Fruit fly (Drosophila melanogaster) whole organism, embryonic: ENCODE results near the gene Rab18.
A peak's percentile ranks its signal among the peaks of the same experiment; 100 is the strongest.

Experiments
- ATbp ChIP-seq: fragments of 200-800 bp; sonication (Bioruptor generic); optimal IDR thresholded peaks from 2 replicates; lab custom pipeline; 2017; ENCODE audit warnings: missing biosample characterization, mild to moderate bottlenecking, missing genetic modification characterization, missing genetic modification reagents
- Abd-B ChIP-seq: fragments of 200-800 bp; sonication (Bioruptor generic); optimal IDR thresholded peaks from 2 replicates; lab custom pipeline; 2018; ENCODE audit warnings: missing biosample characterization, mild to moderate bottlenecking, missing genetic modification characterization, moderate library complexity
- Atf-2 ChIP-seq: fragments of 200-800 bp; sonication (Bioruptor generic); optimal IDR thresholded peaks from 2 replicates; lab custom pipeline; 2016; ENCODE audit warnings: missing biosample characterization, missing genetic modification characterization
- Atf3 ChIP-seq: fragments of 200-800 bp; sonication (Bioruptor generic); optimal IDR thresholded peaks from 3 replicates; lab custom pipeline; 2016; ENCODE audit warnings: missing biosample characterization, missing genetic modification characterization
- Bgb ChIP-seq: fragments of 200-800 bp; sonication (Bioruptor generic); IDR thresholded peaks from 2 replicates; pipeline ENCODE4 v1.3.6; 2022; ENCODE audit warnings: missing biosample characterization, missing genetic modification characterization; ENCODE audit not compliant: partially characterized antibody
- CG11695 ChIP-seq: fragments of 200-800 bp; sonication (Bioruptor generic); IDR thresholded peaks from 3 replicates; pipeline ENCODE4 v1.3.6; 2022; ENCODE audit warnings: missing biosample characterization, missing genetic modification characterization
- CG11696 ChIP-seq: fragments of 200-800 bp; sonication (Bioruptor generic); IDR thresholded peaks from 2 replicates; pipeline ENCODE4 v1.3.6; 2022; ENCODE audit warnings: missing biosample characterization, missing genetic modification characterization
- CG14441 ChIP-seq: fragments of 200-800 bp; sonication (Bioruptor generic); IDR thresholded peaks from 2 replicates; pipeline ENCODE4 v1.3.6; 2022; ENCODE audit warnings: missing biosample characterization, missing genetic modification characterization
- CG15601 ChIP-seq: fragments of 200-800 bp; sonication (Bioruptor generic); optimal IDR thresholded peaks from 3 replicates; lab custom pipeline; 2019; ENCODE audit warnings: missing biosample characterization, mild to moderate bottlenecking, missing genetic modification characterization, moderate library complexity
- CG3065 ChIP-seq: fragments of 200-800 bp; sonication (Bioruptor generic); optimal IDR thresholded peaks from 2 replicates; lab custom pipeline; 2016; ENCODE audit warnings: missing biosample characterization, missing genetic modification characterization
- CG34422 ChIP-seq: fragments of 200-800 bp; sonication (Bioruptor generic); IDR thresholded peaks from 3 replicates; pipeline ENCODE4 v1.3.6; 2022; ENCODE audit warnings: missing biosample characterization, missing genetic modification characterization
- CG42726 ChIP-seq: fragments of 200-800 bp; sonication (Bioruptor generic); IDR thresholded peaks from 2 replicates; pipeline ENCODE4 v1.3.6; 2022; ENCODE audit warnings: missing biosample characterization, missing genetic modification characterization; ENCODE audit not compliant: partially characterized antibody
- CG7839 ChIP-seq: fragments of 200-800 bp; sonication (Bioruptor generic); optimal IDR thresholded peaks from 3 replicates; lab custom pipeline; 2018; ENCODE audit warnings: missing biosample characterization, mild to moderate bottlenecking, missing genetic modification characterization, moderate library complexity
- CG8089 ChIP-seq: fragments of 200-800 bp; sonication (Bioruptor generic); optimal IDR thresholded peaks from 3 replicates; lab custom pipeline; 2016; ENCODE audit warnings: missing biosample characterization, missing genetic modification characterization
- CG8281 ChIP-seq: fragments of 200-800 bp; sonication (Bioruptor generic); optimal IDR thresholded peaks from 2 replicates; lab custom pipeline; 2018; ENCODE audit warnings: missing biosample characterization, mild to moderate bottlenecking, missing genetic modification characterization, moderate library complexity
- CG9215 ChIP-seq: fragments of 200-800 bp; sonication (Bioruptor generic); IDR thresholded peaks from 2 replicates; pipeline ENCODE4 v1.3.6; 2022; ENCODE audit warnings: missing biosample characterization, missing genetic modification characterization
- CG9727 ChIP-seq: fragments of 200-800 bp; sonication (Bioruptor generic); optimal IDR thresholded peaks from 3 replicates; lab custom pipeline; 2017; ENCODE audit warnings: missing biosample characterization, mild to moderate bottlenecking, missing genetic modification characterization
- Camta ChIP-seq: fragments of 200-800 bp; sonication (Bioruptor generic); optimal IDR thresholded peaks from 2 replicates; lab custom pipeline; 2016; ENCODE audit warnings: missing biosample characterization, missing genetic modification characterization
- CrebB ChIP-seq: fragments of 200-800 bp; sonication (Bioruptor generic); optimal IDR thresholded peaks from 3 replicates; lab custom pipeline; 2018; ENCODE audit warnings: missing biosample characterization, mild to moderate bottlenecking, missing genetic modification characterization
- D ChIP-seq, 2 experiments: fragments of 200-800 bp in 1 of 2; fragments of >200 bp in 1 of 2; sonication (Bioruptor generic) in 1 of 2; optimal IDR thresholded peaks; 2 replicates in 1 of 2; 3 replicates in 1 of 2; lab custom pipeline; 2017; ENCODE audit warnings: mild to moderate bottlenecking in 1 of 2, missing biosample characterization in 1 of 2, missing genetic modification characterization in 1 of 2, missing genetic modification reagents in 1 of 2
- Dek ChIP-seq: fragments of 200-800 bp; sonication (Bioruptor generic); optimal IDR thresholded peaks from 3 replicates; lab custom pipeline; 2019; ENCODE audit warnings: missing biosample characterization, mild to moderate bottlenecking, missing genetic modification characterization, moderate library complexity
- Hey ChIP-seq: fragments of 200-800 bp; sonication (Bioruptor generic); optimal IDR thresholded peaks from 3 replicates; lab custom pipeline; 2018; ENCODE audit warnings: missing biosample characterization, mild to moderate bottlenecking, missing genetic modification characterization
- Hmr ChIP-seq: fragments of 200-800 bp; sonication (Bioruptor generic); optimal IDR thresholded peaks from 3 replicates; lab custom pipeline; 2017; ENCODE audit warnings: mild to moderate bottlenecking, missing biosample characterization, missing genetic modification reagents, missing genetic modification characterization
- Hr3 ChIP-seq: fragments of 200-800 bp; sonication (Bioruptor generic); optimal IDR thresholded peaks from 3 replicates; lab custom pipeline; 2016; ENCODE audit warnings: missing biosample characterization, missing genetic modification characterization
- Lhr ChIP-seq: fragments of 200-800 bp; sonication (Bioruptor generic); optimal IDR thresholded peaks from 3 replicates; lab custom pipeline; 2017; ENCODE audit warnings: mild to moderate bottlenecking, missing biosample characterization, missing genetic modification reagents, missing genetic modification characterization
- Meics ChIP-seq: fragments of 200-800 bp; sonication (Bioruptor generic); optimal IDR thresholded peaks from 2 replicates; lab custom pipeline; 2017; ENCODE audit warnings: missing biosample characterization, mild to moderate bottlenecking, missing genetic modification characterization
- Myb ChIP-seq: fragments of 200-800 bp; sonication (Bioruptor generic); optimal IDR thresholded peaks from 2 replicates; lab custom pipeline; 2016; ENCODE audit warnings: missing biosample characterization, missing genetic modification characterization
- PHDP ChIP-seq: fragments of 200-800 bp; sonication (Bioruptor generic); optimal IDR thresholded peaks from 3 replicates; lab custom pipeline; 2018; ENCODE audit warnings: missing biosample characterization, mild to moderate bottlenecking, missing genetic modification characterization, moderate library complexity
- Spps ChIP-seq: fragments of 200-800 bp; sonication (Bioruptor generic); optimal IDR thresholded peaks from 2 replicates; lab custom pipeline; 2018; ENCODE audit warnings: missing biosample characterization, mild to moderate bottlenecking, missing genetic modification characterization
- Trl ChIP-seq, 3 experiments: fragments of >200 bp in 2 of 3; fragments of 200-800 bp in 1 of 3; sonication (Bioruptor generic) in 1 of 3; optimal IDR thresholded peaks; 2 replicates in 1 of 3; 3 replicates in 2 of 3; lab custom pipeline; 2016 to 2017; ENCODE audit warnings: missing biosample characterization in 1 of 3, missing genetic modification characterization in 1 of 3
- aop ChIP-seq: fragments of 200-800 bp; sonication (Bioruptor generic); IDR thresholded peaks from 2 replicates; pipeline ENCODE4 v1.3.6; 2022; ENCODE audit warnings: missing biosample characterization, missing genetic modification characterization
- dm ChIP-seq: fragments of 200-800 bp; sonication (Bioruptor generic); optimal IDR thresholded peaks from 3 replicates; lab custom pipeline; 2016; ENCODE audit warnings: missing biosample characterization, missing genetic modification characterization
- grn ChIP-seq: fragments of 200-800 bp; sonication (Bioruptor generic); optimal IDR thresholded peaks from 3 replicates; lab custom pipeline; 2017; ENCODE audit warnings: missing biosample characterization, missing genetic modification characterization
- gro ChIP-seq: fragments of 200-800 bp; sonication (Bioruptor generic); optimal IDR thresholded peaks from 2 replicates; lab custom pipeline; 2016; ENCODE audit warnings: missing biosample characterization, missing genetic modification characterization
- gsb ChIP-seq: fragments of 200-800 bp; sonication (Bioruptor generic); IDR thresholded peaks from 2 replicates; pipeline ENCODE4 v1.3.6; 2022; ENCODE audit warnings: missing biosample characterization, missing genetic modification characterization
- gt ChIP-seq: fragments of 200-800 bp; sonication (Bioruptor generic); IDR thresholded peaks from 2 replicates; pipeline ENCODE4 v1.3.6; 2022; ENCODE audit warnings: missing biosample characterization, missing genetic modification characterization
- hkb ChIP-seq, 2 experiments: fragments of 200-800 bp in 1 of 2; fragments of >200 bp in 1 of 2; sonication (Bioruptor generic) in 1 of 2; IDR thresholded peaks in 1 of 2; optimal IDR thresholded peaks in 1 of 2; 2 replicates each; pipeline versions ENCODE4 v1.3.6 to Lab custom; 2017 to 2022; ENCODE audit warnings: missing biosample characterization in 1 of 2, missing genetic modification characterization in 1 of 2
- kah ChIP-seq: fragments of 200-800 bp; sonication (Bioruptor generic); optimal IDR thresholded peaks from 2 replicates; lab custom pipeline; 2018; ENCODE audit warnings: missing biosample characterization, mild to moderate bottlenecking, missing genetic modification characterization
- knrl ChIP-seq: fragments of 200-800 bp; sonication (Bioruptor generic); IDR thresholded peaks from 3 replicates; pipeline ENCODE4 v1.3.6; 2022; ENCODE audit warnings: missing biosample characterization, missing genetic modification characterization; ENCODE audit not compliant: partially characterized antibody
- odd ChIP-seq: fragments of 200-800 bp; sonication (Bioruptor generic); optimal IDR thresholded peaks from 2 replicates; lab custom pipeline; 2017; ENCODE audit warnings: missing biosample characterization, mild to moderate bottlenecking, missing genetic modification characterization
- pfk ChIP-seq: fragments of 200-800 bp; sonication (Bioruptor generic); optimal IDR thresholded peaks from 2 replicates; lab custom pipeline; 2018; ENCODE audit warnings: missing biosample characterization, mild to moderate bottlenecking, missing genetic modification characterization, moderate library complexity
- phol ChIP-seq: fragments of 200-800 bp; sonication (Bioruptor generic); optimal IDR thresholded peaks from 3 replicates; lab custom pipeline; 2018; ENCODE audit warnings: missing biosample characterization, mild to moderate bottlenecking, missing genetic modification characterization, moderate library complexity
- pnt ChIP-seq: fragments of 200-800 bp; sonication (Bioruptor generic); optimal IDR thresholded peaks from 3 replicates; lab custom pipeline; 2016; ENCODE audit warnings: missing biosample characterization, missing genetic modification characterization
- pros ChIP-seq: fragments of 200-800 bp; sonication (Bioruptor generic); optimal IDR thresholded peaks from 3 replicates; lab custom pipeline; 2019; ENCODE audit warnings: missing biosample characterization, mild to moderate bottlenecking, missing genetic modification characterization, moderate library complexity
- seq ChIP-seq: fragments of 200-800 bp; sonication (Bioruptor generic); IDR thresholded peaks from 2 replicates; pipeline ENCODE4 v1.3.6; 2022; ENCODE audit warnings: missing biosample characterization, missing genetic modification characterization
- slou ChIP-seq: fragments of 200-800 bp; sonication (Bioruptor generic); optimal IDR thresholded peaks from 3 replicates; lab custom pipeline; 2016; ENCODE audit warnings: missing biosample characterization, missing genetic modification characterization
- toy ChIP-seq: fragments of 200-800 bp; sonication (Bioruptor generic); IDR thresholded peaks from 2 replicates; pipeline ENCODE4 v1.3.6; 2022; ENCODE audit warnings: missing biosample characterization, missing genetic modification characterization
- zen ChIP-seq: fragments of 200-800 bp; sonication (Bioruptor generic); optimal IDR thresholded peaks from 3 replicates; lab custom pipeline; 2018; ENCODE audit warnings: missing biosample characterization, mild to moderate bottlenecking, missing genetic modification characterization, moderate library complexity

Gene Rab18

DNA sequence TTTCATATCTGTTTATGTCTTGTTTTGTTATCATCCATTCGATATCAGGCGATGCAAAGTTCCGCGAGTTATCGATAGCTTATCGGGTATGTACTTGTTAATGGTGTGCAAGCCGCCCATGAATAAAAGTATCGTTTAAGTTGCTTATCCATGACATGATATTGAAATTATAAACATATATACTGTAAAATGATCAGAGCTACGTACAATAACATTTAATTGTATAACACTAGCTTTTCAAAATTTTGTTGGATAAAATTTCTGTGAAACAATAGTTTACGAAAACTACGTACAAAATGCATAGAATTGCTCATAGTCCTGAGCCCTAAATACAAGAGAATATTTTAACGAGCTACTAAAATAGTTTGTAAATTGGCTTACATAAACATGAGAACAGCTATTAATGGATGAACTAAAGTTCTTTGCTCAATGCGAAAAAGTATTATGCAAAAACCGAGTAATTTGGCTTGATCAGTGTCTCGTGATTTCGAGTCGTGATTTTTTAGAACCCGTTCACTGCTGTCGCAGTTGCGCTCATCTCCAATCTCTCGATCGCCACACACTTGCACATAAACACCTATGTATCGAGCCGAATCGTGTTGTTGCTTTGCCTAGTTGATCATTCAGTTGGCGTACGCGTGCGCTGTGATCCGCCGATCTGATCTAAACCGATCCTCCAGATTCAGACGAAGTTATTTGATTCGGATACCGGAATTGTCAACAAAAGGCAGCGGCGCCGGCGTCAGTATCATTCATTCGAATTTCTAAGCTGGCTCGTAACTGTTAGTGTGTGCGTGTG, 18.0 kb upstream of the Rab18 start, which contains the start of the genes PGAP1 and cv (continued):
- TF ChIP-seq Trl (optimal IDR thresholded peaks at IDR 0.05; lab: Kevin White, UChicago) (no peak), Trl (GFP tag; optimal IDR thresholded peaks at IDR 0.05; lab: Kevin White, UChicago) (peak; percentile 19), zen (tag; lab: Kevin White, UChicago) (no peak), Camta (GFP tag; lab: Kevin White, UChicago) (peak; percentile 6), CG11695 (GFP tag; lab: Robert Waterston, UW) (no peak), toy (GFP tag; lab: Robert Waterston, UW) (no peak), Dek (tag; lab: Kevin White, UChicago) (peak; percentile 13), Meics (GFP tag; lab: Kevin White, UChicago) (peak; percentile 30), CG14441 (no peak), gro (GFP tag; lab: Kevin White, UChicago) (no peak), CG8089 (no peak), CG3065 (GFP tag; lab: Kevin White, UChicago) (no peak), aop (no peak), CG15601 (tag; lab: Kevin White, UChicago) (no peak), CG9727 (GFP tag; lab: Kevin White, UChicago) (peak; percentile 26), CG42726 (GFP tag; lab: Robert Waterston, UW) (peak; percentile 8; the same call in 1 of the 2 replicates), pfk (GFP tag; lab: Kevin White, UChicago) (no peak), D (optimal IDR thresholded peaks at IDR 0.05; lab: Kevin White, UChicago) (no peak), D (GFP tag; optimal IDR thresholded peaks at IDR 0.05; lab: Kevin White, UChicago) (no peak), gsb (GFP tag; lab: Robert Waterston, UW) (no peak), knrl (GFP tag; lab: Robert Waterston, UW) (peak; percentile 74; the same call in 2 of the 3 replicates), kah (GFP tag; lab: Kevin White, UChicago) (no peak), Hr3 (GFP tag; lab: Kevin White, UChicago) (peak; percentile 19), Atf-2 (GFP tag; lab: Kevin White, UChicago) (peak; percentile 18), seq (GFP tag; lab: Robert Waterston, UW) (no peak), PHDP (no peak), phol (tag; lab: Kevin White, UChicago) (peak; percentile 45), CG8281 (tag; lab: Kevin White, UChicago) (no peak), dm (GFP tag; lab: Kevin White, UChicago) (no peak), Lhr (GFP tag; lab: Kevin White, UChicago) (peak; percentile 12), Myb (no peak), pnt (GFP tag; lab: Kevin White, UChicago) (no peak), CG11696 (GFP tag; lab: Robert Waterston, UW) (no peak), CrebB (no peak), odd (GFP tag; lab: Kevin White, UChicago) (no peak), ATbp (GFP tag; lab: Kevin White, UChicago) (no peak), Spps (no peak), CG9215 (GFP tag; lab: Robert Waterston, UW) (no peak), CG7839 (tag; lab: Kevin White, UChicago) (no peak), Bgb (GFP tag; lab: Robert Waterston, UW) (peak; percentile 76), Hey (tag; lab: Kevin White, UChicago) (no peak), pros (GFP tag; lab: Kevin White, UChicago) (no peak), hkb (optimal IDR thresholded peaks at IDR 0.05; lab: Kevin White, UChicago) (no peak), hkb (GFP tag; IDR thresholded peaks at IDR 0.05; lab: Robert Waterston, UW) (no peak), Hmr (GFP tag; lab: Kevin White, UChicago) (no peak), Abd-B (no peak), CG34422 (peak; percentile 12; the same call in 1 of the 3 replicates), Atf3 (GFP tag; lab: Kevin White, UChicago) (no peak), gt (GFP tag; lab: Robert Waterston, UW) (no peak), grn (peak; percentile 87), slou (GFP tag; lab: Kevin White, UChicago) (no peak)
